Fruit fly (Drosophila melanogaster) whole organism, embryonic: ENCODE data around the gene CG5861.
A peak's percentile ranks its signal among the peaks of the same experiment; 100 is the strongest.

Experiments
- Awh ChIP-seq: fragments of 200-800 bp; sonication (Bioruptor generic); IDR thresholded peaks from 2 replicates; pipeline ENCODE4, ENCODE4 v1.3.6; 2022; ENCODE audit warnings: missing biosample characterization, missing genetic modification characterization
- BEAF-32 ChIP-seq: fragments of 200-800 bp; sonication (Bioruptor generic); optimal IDR thresholded peaks from 3 replicates; lab custom pipeline; 2017; ENCODE audit warnings: missing biosample characterization, missing genetic modification characterization, mild to moderate bottlenecking, moderate library complexity, missing genetic modification reagents
- CG10267 ChIP-seq: fragments of 200-800 bp; sonication (Bioruptor generic); optimal IDR thresholded peaks from 2 replicates; lab custom pipeline; 2018; ENCODE audit warnings: missing biosample characterization, mild to moderate bottlenecking, missing genetic modification characterization, moderate library complexity
- CG11093 ChIP-seq: fragments of 200-800 bp; sonication (Bioruptor generic); IDR thresholded peaks from 3 replicates; pipeline ENCODE4 v1.3.6; 2022; ENCODE audit warnings: missing biosample characterization, missing genetic modification characterization
- CG11504 ChIP-seq: fragments of 200-800 bp; sonication (Bioruptor generic); optimal IDR thresholded peaks from 3 replicates; lab custom pipeline; 2019; ENCODE audit warnings: missing biosample characterization, mild to moderate bottlenecking, missing genetic modification characterization, moderate library complexity
- CG13287 ChIP-seq: fragments of 200-800 bp; sonication (Bioruptor generic); IDR thresholded peaks from 2 replicates; pipeline ENCODE4 v1.3.6; 2022; ENCODE audit warnings: missing biosample characterization, missing genetic modification characterization; ENCODE audit not compliant: partially characterized antibody
- CG13424 ChIP-seq: fragments of 200-800 bp; sonication (Bioruptor generic); optimal IDR thresholded peaks from 2 replicates; lab custom pipeline; 2019; ENCODE audit warnings: missing biosample characterization, mild to moderate bottlenecking, missing genetic modification characterization, moderate library complexity
- CG13624 ChIP-seq: fragments of 200-800 bp; sonication (Bioruptor generic); optimal IDR thresholded peaks from 2 replicates; lab custom pipeline; 2016; ENCODE audit warnings: missing biosample characterization, missing genetic modification characterization
- CG13775 ChIP-seq: fragments of 200-800 bp; sonication (Bioruptor generic); optimal IDR thresholded peaks from 3 replicates; lab custom pipeline; 2017; ENCODE audit warnings: missing biosample characterization, mild to moderate bottlenecking, missing genetic modification characterization
- CG14050 ChIP-seq: fragments of 200-800 bp; sonication (Bioruptor generic); IDR thresholded peaks from 3 replicates; pipeline ENCODE4 v1.3.6; 2022; ENCODE audit warnings: missing biosample characterization, missing genetic modification characterization
- CG14667 ChIP-seq: fragments of 200-800 bp; sonication (Bioruptor generic); IDR thresholded peaks from 2 replicates; pipeline ENCODE4 v1.3.6; 2022; ENCODE audit warnings: missing biosample characterization, missing genetic modification characterization
- CG1603 ChIP-seq: fragments of 200-800 bp; sonication (Bioruptor generic); optimal IDR thresholded peaks from 2 replicates; lab custom pipeline; 2019; ENCODE audit warnings: missing biosample characterization, mild to moderate bottlenecking, missing genetic modification characterization, moderate library complexity
- CG1647 ChIP-seq: fragments of 200-800 bp; sonication (Bioruptor generic); optimal IDR thresholded peaks from 3 replicates; lab custom pipeline; 2016; ENCODE audit warnings: missing biosample characterization, missing genetic modification characterization
- CG31388 ChIP-seq: fragments of 200-800 bp; sonication (Bioruptor generic); optimal IDR thresholded peaks from 2 replicates; lab custom pipeline; 2016; ENCODE audit warnings: missing biosample characterization, missing genetic modification characterization
- CG33557 ChIP-seq: fragments of 200-800 bp; sonication (Bioruptor generic); optimal IDR thresholded peaks from 2 replicates; lab custom pipeline; 2019; ENCODE audit warnings: missing biosample characterization, mild to moderate bottlenecking, missing genetic modification characterization, moderate library complexity
- CG3407 ChIP-seq: fragments of 200-800 bp; sonication (Bioruptor generic); optimal IDR thresholded peaks from 2 replicates; lab custom pipeline; 2018; ENCODE audit warnings: missing biosample characterization, mild to moderate bottlenecking, missing genetic modification characterization
- CG3838 ChIP-seq: fragments of 200-800 bp; sonication (Bioruptor generic); optimal IDR thresholded peaks from 3 replicates; lab custom pipeline; 2016; ENCODE audit warnings: missing biosample characterization, missing genetic modification characterization
- CG4730 ChIP-seq: fragments of 200-800 bp; sonication (Bioruptor generic); IDR thresholded peaks from 2 replicates; pipeline ENCODE4 v1.3.6; 2022; ENCODE audit warnings: missing biosample characterization, missing genetic modification characterization
- CG6254 ChIP-seq: fragments of 200-800 bp; sonication (Bioruptor generic); optimal IDR thresholded peaks from 3 replicates; lab custom pipeline; 2017; ENCODE audit warnings: mild to moderate bottlenecking, missing biosample characterization, missing genetic modification reagents, missing genetic modification characterization
- CG9876 ChIP-seq: fragments of 200-800 bp; sonication (Bioruptor generic); optimal IDR thresholded peaks from 2 replicates; lab custom pipeline; 2016; ENCODE audit warnings: missing biosample characterization, missing genetic modification characterization
- CG9932 ChIP-seq: fragments of 200-800 bp; sonication (Bioruptor generic); IDR thresholded peaks from 2 replicates; pipeline ENCODE4 v1.3.6; 2022; ENCODE audit warnings: missing biosample characterization, missing genetic modification characterization
- Dp ChIP-seq: fragments of 200-800 bp; sonication (Bioruptor generic); optimal IDR thresholded peaks from 2 replicates; lab custom pipeline; 2018; ENCODE audit warnings: missing biosample characterization, mild to moderate bottlenecking, missing genetic modification characterization, moderate library complexity
- E2f2 ChIP-seq: fragments of 200-800 bp; sonication (Bioruptor generic); IDR thresholded peaks from 2 replicates; pipeline ENCODE4 v1.3.6; 2022; ENCODE audit warnings: missing biosample characterization, missing genetic modification characterization
- Elba2 ChIP-seq: fragments of 200-800 bp; sonication (Bioruptor generic); optimal IDR thresholded peaks from 3 replicates; lab custom pipeline; 2016; ENCODE audit warnings: missing biosample characterization, missing genetic modification characterization
- Ets65A ChIP-seq: fragments of 200-800 bp; sonication (Bioruptor generic); peaks from one replicate; lab custom pipeline; 2016; ENCODE audit warnings: missing biosample characterization, missing genetic modification characterization
- Gsc ChIP-seq: fragments of 200-800 bp; sonication (Bioruptor generic); IDR thresholded peaks from 2 replicates; pipeline ENCODE4 v1.3.6; 2022; ENCODE audit warnings: missing biosample characterization, missing genetic modification characterization
- HLHmδ ChIP-seq: fragments of 200-800 bp; sonication (Bioruptor generic); optimal IDR thresholded peaks from 2 replicates; lab custom pipeline; 2018; ENCODE audit warnings: missing biosample characterization, mild to moderate bottlenecking, missing genetic modification characterization, moderate library complexity
- Hand ChIP-seq: fragments of 200-800 bp; sonication (Bioruptor generic); optimal IDR thresholded peaks from 2 replicates; lab custom pipeline; 2017; ENCODE audit warnings: mild to moderate bottlenecking, missing biosample characterization, missing genetic modification reagents, missing genetic modification characterization
- Hmx ChIP-seq: fragments of 200-800 bp; sonication (Bioruptor generic); optimal IDR thresholded peaks from 2 replicates; lab custom pipeline; 2016; ENCODE audit warnings: missing biosample characterization, missing genetic modification characterization
- Opbp ChIP-seq: fragments of 200-800 bp; sonication (Bioruptor generic); IDR thresholded peaks from 3 replicates; pipeline ENCODE4 v1.3.6; 2022; ENCODE audit warnings: missing biosample characterization, missing genetic modification characterization; ENCODE audit not compliant: partially characterized antibody
- Pdp1 ChIP-seq, 2 experiments: fragments of 200-800 bp; sonication (Bioruptor generic); optimal IDR thresholded peaks; 3 replicates each; lab custom pipeline; 2016; ENCODE audit warnings: missing biosample characterization in 2 of 2, missing genetic modification characterization in 2 of 2, mild to moderate bottlenecking in 1 of 2, moderate library complexity in 1 of 2
- Spps ChIP-seq: fragments of 200-800 bp; sonication (Bioruptor generic); optimal IDR thresholded peaks from 2 replicates; lab custom pipeline; 2018; ENCODE audit warnings: missing biosample characterization, mild to moderate bottlenecking, missing genetic modification characterization
- Xrp1 ChIP-seq: fragments of 200-800 bp; sonication (Bioruptor generic); IDR thresholded peaks from 2 replicates; pipeline ENCODE4 v1.3.6; 2022; ENCODE audit warnings: missing biosample characterization, missing genetic modification characterization
- amos ChIP-seq: fragments of 200-800 bp; sonication (Bioruptor generic); IDR thresholded peaks from 2 replicates; pipeline ENCODE4 v1.3.6; 2022; ENCODE audit warnings: missing biosample characterization, missing genetic modification characterization; ENCODE audit not compliant: partially characterized antibody
- bowl ChIP-seq: fragments of 200-800 bp; sonication (Bioruptor generic); IDR thresholded peaks from 2 replicates; pipeline ENCODE4 v1.3.6; 2022; ENCODE audit warnings: missing biosample characterization, missing genetic modification characterization
- ftz-f1 ChIP-seq: fragments of 200-800 bp; sonication (Bioruptor generic); optimal IDR thresholded peaks from 2 replicates; lab custom pipeline; 2016; ENCODE audit warnings: missing biosample characterization, missing genetic modification characterization
- gce ChIP-seq: fragments of 200-800 bp; sonication (Bioruptor generic); IDR thresholded peaks from 3 replicates; pipeline ENCODE4 v1.3.6; 2022; ENCODE audit warnings: missing biosample characterization, missing genetic modification characterization
- gfzf ChIP-seq: fragments of 200-800 bp; sonication (Bioruptor generic); optimal IDR thresholded peaks from 2 replicates; lab custom pipeline; 2016; ENCODE audit warnings: missing biosample characterization, mild to moderate bottlenecking, missing genetic modification characterization, moderate library complexity
- grau ChIP-seq: fragments of 200-800 bp; optimal IDR thresholded peaks from 3 replicates; lab custom pipeline; 2019; ENCODE audit warnings: missing biosample characterization, mild to moderate bottlenecking, missing genetic modification characterization, moderate library complexity
- h ChIP-seq: fragments of >200 bp; optimal IDR thresholded peaks from 2 replicates; lab custom pipeline; 2017
- hkb ChIP-seq, 2 experiments: fragments of 200-800 bp in 1 of 2; fragments of >200 bp in 1 of 2; sonication (Bioruptor generic) in 1 of 2; IDR thresholded peaks in 1 of 2; optimal IDR thresholded peaks in 1 of 2; 2 replicates each; pipeline versions ENCODE4 v1.3.6 to Lab custom; 2017 to 2022; ENCODE audit warnings: missing biosample characterization in 1 of 2, missing genetic modification characterization in 1 of 2
- insv ChIP-seq, 2 experiments: fragments of 200-800 bp; sonication (Bioruptor generic); optimal IDR thresholded peaks; 3 replicates each; lab custom pipeline; 2016 to 2018; ENCODE audit warnings: missing biosample characterization in 2 of 2, missing genetic modification characterization in 2 of 2
- lbe ChIP-seq: fragments of 200-800 bp; sonication (Bioruptor generic); optimal IDR thresholded peaks from 2 replicates; lab custom pipeline; 2016; ENCODE audit warnings: missing biosample characterization, mild to moderate bottlenecking, missing genetic modification characterization
- pnt ChIP-seq: fragments of 200-800 bp; sonication (Bioruptor generic); optimal IDR thresholded peaks from 3 replicates; lab custom pipeline; 2016; ENCODE audit warnings: missing biosample characterization, missing genetic modification characterization
- sqz ChIP-seq: fragments of 200-800 bp; sonication (Bioruptor generic); optimal IDR thresholded peaks from 3 replicates; lab custom pipeline; 2018; ENCODE audit warnings: missing biosample characterization, mild to moderate bottlenecking, missing genetic modification characterization
- sug ChIP-seq: fragments of 200-800 bp; optimal IDR thresholded peaks from 2 replicates; lab custom pipeline; 2019; ENCODE audit warnings: missing biosample characterization, mild to moderate bottlenecking, missing genetic modification characterization, moderate library complexity
- tio ChIP-seq: fragments of 200-800 bp; sonication (Bioruptor generic); optimal IDR thresholded peaks from 2 replicates; lab custom pipeline; 2017; ENCODE audit warnings: missing biosample characterization, missing genetic modification characterization, inconsistent platforms
- tx ChIP-seq: fragments of 200-800 bp; sonication (Bioruptor generic); optimal IDR thresholded peaks from 2 replicates; lab custom pipeline; 2016; ENCODE audit warnings: missing biosample characterization, missing genetic modification characterization
- unc-4 ChIP-seq: fragments of 200-800 bp; sonication (Bioruptor generic); IDR thresholded peaks from 2 replicates; pipeline ENCODE4 v1.3.6; 2022; ENCODE audit warnings: missing biosample characterization, missing genetic modification characterization; ENCODE audit not compliant: partially characterized antibody
- vnd ChIP-seq: fragments of 200-800 bp; sonication (Bioruptor generic); IDR thresholded peaks from 3 replicates; pipeline ENCODE4 v1.3.6; 2022; ENCODE audit warnings: missing biosample characterization, missing genetic modification characterization; ENCODE audit not compliant: partially characterized antibody

Gene CG5861

DNA sequence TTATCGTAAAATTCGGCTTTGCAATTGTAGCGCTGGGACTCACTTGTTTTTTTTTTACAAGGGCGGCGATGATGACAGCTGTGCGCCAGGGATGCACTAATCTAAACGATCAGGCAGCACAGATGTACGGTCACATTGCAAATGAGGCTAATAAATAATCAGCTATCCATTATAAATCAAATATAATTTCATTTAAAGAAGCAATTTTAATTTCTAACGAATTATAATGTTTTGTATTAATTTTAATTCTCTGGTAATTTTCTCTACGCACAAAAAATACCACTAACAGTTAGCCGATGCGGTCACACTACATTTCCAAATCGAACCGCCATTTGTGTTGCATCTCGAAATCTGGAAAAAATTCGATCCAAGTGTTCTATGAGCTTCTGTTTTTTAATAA is 3.5 kb upstream of the CG5861 start, which contains the start of the genes cni and fzy (continued):
- TF ChIP-seq CG31388 (GFP tag; lab: Kevin White, UChicago) (no peak), gce (no peak), E2f2 (peak; percentile 93), CG10267 (tag; lab: Kevin White, UChicago) (peak; percentile 72), CG1647 (GFP tag; lab: Kevin White, UChicago) (no peak), sqz (GFP tag; lab: Kevin White, UChicago) (peak; percentile 96), grau (tag; lab: Kevin White, UChicago) (peak; percentile 32), CG9876 (no peak), Spps (peak; percentile 6), insv (GFP tag; optimal IDR thresholded peaks at IDR 0.05; lab: Kevin White, UChicago) (peak in 1 of 2 experiments; percentile 28), Elba2 (GFP tag; lab: Kevin White, UChicago) (peak; percentile 18), Opbp (GFP tag; lab: Robert Waterston, UW) (no peak; the same call in 2 of the 3 replicates), h (lab: Kevin White, UChicago) (no peak), CG11093 (no peak), hkb (optimal IDR thresholded peaks at IDR 0.05; lab: Kevin White, UChicago) (peak; percentile 68), hkb (GFP tag; IDR thresholded peaks at IDR 0.05; lab: Robert Waterston, UW) (no peak), vnd (GFP tag; lab: Robert Waterston, UW) (no peak), amos (GFP tag; lab: Robert Waterston, UW) (0 out of 2 replicates have a peak, but pooled peaks have one; percentile 6), Dp (GFP tag; lab: Kevin White, UChicago) (peak; percentile 88), CG9932 (no peak), Hmx (GFP tag; lab: Kevin White, UChicago) (no peak), gfzf (GFP tag; lab: Kevin White, UChicago) (peak; percentile 80), ftz-f1 (peak; percentile 93), CG1603 (tag; lab: Kevin White, UChicago) (peak; percentile 77), tx (GFP tag; lab: Kevin White, UChicago) (no peak), bowl (GFP tag; lab: Robert Waterston, UW) (no peak), CG14667 (no peak), sug (tag; lab: Kevin White, UChicago) (peak; percentile 32), pnt (GFP tag; lab: Kevin White, UChicago) (no peak), Gsc (GFP tag; lab: Robert Waterston, UW) (no peak), Awh (no peak), Pdp1 (GFP tag; optimal IDR thresholded peaks at IDR 0.05; lab: Kevin White, UChicago) (peak; percentile 1 to 29), lbe (GFP tag; lab: Kevin White, UChicago) (peak; percentile 52), CG13287 (peak; percentile 49; the same call in 1 of the 2 replicates), CG4730 (GFP tag; lab: Robert Waterston, UW) (no peak), CG11504 (tag; lab: Kevin White, UChicago) (no peak), CG14050 (GFP tag; lab: Robert Waterston, UW) (no peak), BEAF-32 (GFP tag; lab: Kevin White, UChicago) (peak; percentile 62), CG13775 (GFP tag; lab: Kevin White, UChicago) (peak; percentile 45), CG3407 (GFP tag; lab: Kevin White, UChicago) (no peak), Xrp1 (GFP tag; lab: Robert Waterston, UW) (peak; percentile 35; the same call in 1 of the 2 replicates), unc-4 (GFP tag; lab: Robert Waterston, UW) (peak; percentile 37; the same call in 1 of the 2 replicates), HLHmδ (no peak), Hand (GFP tag; lab: Kevin White, UChicago) (no peak), Ets65A (GFP tag; lab: Kevin White, UChicago) (peak; percentile 82), CG33557 (GFP tag; lab: Kevin White, UChicago) (peak; percentile 23), CG13424 (tag; lab: Kevin White, UChicago) (peak; percentile 8), CG6254 (GFP tag; lab: Kevin White, UChicago) (no peak), CG3838 (GFP tag; lab: Kevin White, UChicago) (no peak), tio (GFP tag; lab: Kevin White, UChicago) (no peak), CG13624 (GFP tag; lab: Kevin White, UChicago) (peak; percentile 11)
